Worm (Caenorhabditis elegans) whole organism, midembryonic: ENCODE results near the gene T19B10.2.

Experiments
- klf-2 ChIP-seq: fragments of 200-800 bp; sonication (Bioruptor generic); conservative IDR thresholded peaks from 2 replicates; pipeline ENCODE4 v1.3.6; 2022; ENCODE audit warnings: missing genetic modification reagents, missing genetic modification characterization, missing compliant biosample characterization
- ref-1 ChIP-seq: fragments of 200-800 bp; sonication (Bioruptor generic); conservative IDR thresholded peaks from 2 replicates; pipeline ENCODE4 v1.3.6; 2022; ENCODE audit warnings: missing genetic modification reagents, missing genetic modification characterization, missing compliant biosample characterization

ce11 chrV:11250735-11251134 is 29.6 kb downstream of the T19B10.2 start, which contains the start of gene T19B10.12:
- TF ChIP-seq klf-2 (GFP tag; lab: Robert Waterston, UW) (no peak), ref-1 (no peak)
